Worm (Caenorhabditis elegans) whole organism, young adult: ENCODE results near the gene C27D8.3.

Experiments
- B0019.2 ChIP-seq: fragments of 200-800 bp; sonication (Bioruptor generic); conservative IDR thresholded peaks from 2 replicates; pipeline ENCODE4 v1.3.6; 2022; ENCODE audit warnings: missing genetic modification reagents, missing genetic modification characterization, missing compliant biosample characterization
- B0035.1 ChIP-seq: sonication (generic microtip); optimal IDR thresholded peaks from 2 replicates; lab custom pipeline; 2016; ENCODE audit warnings: missing genetic modification characterization, mild to moderate bottlenecking, missing compliant biosample characterization, missing genotype, missing genetic modification reagents
- B0336.3 ChIP-seq: fragments of 200-800 bp; sonication (Bioruptor generic); IDR thresholded peaks from 2 replicates; pipeline ENCODE4 v1.3.6; 2022; ENCODE audit warnings: missing genetic modification characterization, missing compliant biosample characterization
- D2030.7 ChIP-seq: fragments of 200-800 bp; sonication (Bioruptor generic); IDR thresholded peaks from 2 replicates; pipeline ENCODE4 v1.3.6; 2022; ENCODE audit warnings: missing genetic modification reagents, missing genetic modification characterization, missing compliant biosample characterization
- F23B12.7 ChIP-seq: sonication (generic microtip); optimal IDR thresholded peaks from 2 replicates; lab custom pipeline; 2017; ENCODE audit warnings: missing genetic modification characterization, mild to moderate bottlenecking, missing compliant biosample characterization, antibody characterized with exemption, moderate library complexity; ENCODE audit not compliant: insufficient read depth
- F33H1.4 ChIP-seq: fragments of 200-800 bp; sonication (Bioruptor generic); IDR thresholded peaks from 2 replicates; pipeline ENCODE4 v1.3.6; 2022; ENCODE audit warnings: missing genetic modification reagents, missing genetic modification characterization, missing compliant biosample characterization
- F37B4.10 ChIP-seq: fragments of 200-800 bp; sonication (Bioruptor generic); IDR thresholded peaks from 2 replicates; pipeline ENCODE4 v1.3.6; 2022; ENCODE audit warnings: missing genetic modification characterization, missing compliant biosample characterization
- F49E8.2 ChIP-seq: sonication (generic microtip); optimal IDR thresholded peaks from 3 replicates; lab custom pipeline; 2017; ENCODE audit warnings: missing genetic modification characterization, mild to moderate bottlenecking, missing compliant biosample characterization, antibody characterized with exemption, moderate library complexity; ENCODE audit not compliant: insufficient read depth
- F55B11.4 ChIP-seq: sonication (generic microtip); optimal IDR thresholded peaks from 2 replicates; lab custom pipeline; 2016; ENCODE audit warnings: missing compliant biosample characterization, missing genetic modification characterization, borderline replicate concordance; ENCODE audit not compliant: insufficient read depth
- K11D2.4 ChIP-seq: fragments of 200-800 bp; sonication (Bioruptor generic); IDR thresholded peaks from 2 replicates; pipeline ENCODE4 v1.3.6; 2022; ENCODE audit warnings: missing genetic modification reagents, missing genetic modification characterization, missing compliant biosample characterization
- T07F8.4 ChIP-seq: sonication (generic microtip); optimal IDR thresholded peaks from 2 replicates; lab custom pipeline; 2016; ENCODE audit warnings: mild to moderate bottlenecking, missing genetic modification characterization, moderate library complexity, missing compliant biosample characterization
- Y53G8AR.9 ChIP-seq: fragments of 200-800 bp; sonication (Bioruptor generic); conservative IDR thresholded peaks from 2 replicates; pipeline ENCODE4 v1.3.6; 2022; ENCODE audit warnings: missing genetic modification reagents, missing genetic modification characterization, missing compliant biosample characterization
- ZK185.1 ChIP-seq: sonication (generic microtip); optimal IDR thresholded peaks from 2 replicates; lab custom pipeline; 2016; ENCODE audit warnings: mild to moderate bottlenecking, missing genetic modification characterization, missing compliant biosample characterization; ENCODE audit not compliant: poor library complexity, severe bottlenecking
- attf-3 ChIP-seq: fragments of 200-800 bp; sonication (Bioruptor generic); conservative IDR thresholded peaks from 2 replicates; pipeline ENCODE4 v1.3.6; 2022; ENCODE audit warnings: missing genetic modification reagents, missing genetic modification characterization, missing compliant biosample characterization
- bed-1 ChIP-seq: fragments of 200-800 bp; sonication (Bioruptor generic); IDR thresholded peaks from 2 replicates; pipeline ENCODE4 v1.3.6; 2022; ENCODE audit warnings: missing genetic modification reagents, missing genetic modification characterization, missing compliant biosample characterization
- ceh-100 ChIP-seq: fragments of 200-800 bp; sonication (Bioruptor generic); IDR thresholded peaks from 2 replicates; pipeline ENCODE4 v1.3.6; 2022; ENCODE audit warnings: missing genetic modification reagents, missing genetic modification characterization, missing compliant biosample characterization
- ceh-27 ChIP-seq: fragments of 200-800 bp; sonication (Bioruptor generic); optimal IDR thresholded peaks from 2 replicates; lab custom pipeline; 2018; ENCODE audit warnings: mild to moderate bottlenecking, missing genetic modification characterization, moderate library complexity, missing compliant biosample characterization
- ceh-58 ChIP-seq: fragments of 200-800 bp; sonication (Bioruptor generic); IDR thresholded peaks from 2 replicates; pipeline ENCODE4 v1.3.6; 2022; ENCODE audit warnings: missing genetic modification characterization, missing compliant biosample characterization
- dpl-1 ChIP-seq: fragments of 150-350 bp; optimal IDR thresholded peaks from 2 replicates; lab custom pipeline; 2014; ENCODE audit warnings: missing biosample characterization, missing genetic modification reagents, missing genetic modification characterization
- ekl-4 ChIP-seq: fragments of 200-800 bp; sonication (Bioruptor generic); IDR thresholded peaks from 2 replicates; pipeline ENCODE4 v1.3.6; 2022; ENCODE audit warnings: missing genetic modification reagents, missing genetic modification characterization, missing compliant biosample characterization
- gei-17 ChIP-seq: fragments of 200-800 bp; sonication (Bioruptor generic); optimal IDR thresholded peaks from 2 replicates; lab custom pipeline; 2018; ENCODE audit warnings: mild to moderate bottlenecking, missing genetic modification characterization, missing compliant biosample characterization
- hmg-1.2 ChIP-seq: fragments of 200-800 bp; sonication (Bioruptor generic); IDR thresholded peaks from 2 replicates; pipeline ENCODE4 v1.3.6; 2022; ENCODE audit warnings: missing genetic modification reagents, missing genetic modification characterization, missing compliant biosample characterization
- hmg-20 ChIP-seq: fragments of 200-800 bp; sonication (Bioruptor generic); IDR thresholded peaks from 2 replicates; pipeline ENCODE4 v1.3.6; 2022; ENCODE audit warnings: missing genetic modification reagents, missing genetic modification characterization, missing compliant biosample characterization
- hsf-1 ChIP-seq: fragments of 200-800 bp; sonication (Bioruptor generic); IDR thresholded peaks from 2 replicates; pipeline ENCODE4 v1.3.6; 2022; ENCODE audit warnings: missing genetic modification reagents, missing genetic modification characterization, missing compliant biosample characterization
- lin-35 ChIP-seq, 3 experiments: fragments of 150-350 bp in 2 of 3; sonication (generic microtip) in 1 of 3; optimal IDR thresholded peaks; 2 replicates each; lab custom pipeline; 2014 to 2018; ENCODE audit warnings: missing biosample characterization in 3 of 3, missing genetic modification characterization in 3 of 3, missing genetic modification reagents in 3 of 3
- lin-40 ChIP-seq: sonication (generic microtip); optimal IDR thresholded peaks from 2 replicates; lab custom pipeline; 2016; ENCODE audit warnings: missing genetic modification characterization, mild to moderate bottlenecking, missing compliant biosample characterization, missing genotype, missing genetic modification reagents
- lin-54 ChIP-seq: fragments of 200-800 bp; sonication (Bioruptor generic); optimal IDR thresholded peaks from 2 replicates; lab custom pipeline; 2018; ENCODE audit warnings: mild to moderate bottlenecking, missing genetic modification characterization, missing compliant biosample characterization
- lir-1 ChIP-seq: fragments of 200-800 bp; sonication (Bioruptor generic); conservative IDR thresholded peaks from 2 replicates; pipeline ENCODE4 v1.3.6; 2022; ENCODE audit warnings: missing genetic modification reagents, missing genetic modification characterization, missing compliant biosample characterization
- lsl-1 ChIP-seq: fragments of 200-800 bp; sonication (Bioruptor generic); optimal IDR thresholded peaks from 2 replicates; lab custom pipeline; 2018; ENCODE audit warnings: mild to moderate bottlenecking, missing genetic modification characterization, moderate library complexity, missing compliant biosample characterization
- madf-10 ChIP-seq: sonication (generic microtip); optimal IDR thresholded peaks from 2 replicates; lab custom pipeline; 2016; ENCODE audit warnings: mild to moderate bottlenecking, missing genetic modification characterization, missing compliant biosample characterization
- madf-8 ChIP-seq: fragments of 200-800 bp; sonication (Bioruptor generic); conservative IDR thresholded peaks from 2 replicates; pipeline ENCODE4 v1.3.6; 2022; ENCODE audit warnings: missing genetic modification reagents, missing genetic modification characterization, missing compliant biosample characterization
- nfya-1 ChIP-seq: sonication (generic microtip); optimal IDR thresholded peaks from 2 replicates; lab custom pipeline; 2017; ENCODE audit warnings: antibody characterized with exemption, missing compliant biosample characterization, missing genetic modification characterization, borderline replicate concordance; ENCODE audit not compliant: insufficient read depth
- nfya-2 ChIP-seq: fragments of 200-800 bp; sonication (Bioruptor generic); IDR thresholded peaks from 2 replicates; pipeline ENCODE4 v1.3.6; 2022; ENCODE audit warnings: missing genetic modification reagents, missing genetic modification characterization, missing compliant biosample characterization
- nfyb-1 ChIP-seq: fragments of 200-800 bp; sonication (Bioruptor generic); IDR thresholded peaks from 2 replicates; pipeline ENCODE4 v1.3.6; 2022; ENCODE audit warnings: missing genetic modification reagents, missing genetic modification characterization, missing compliant biosample characterization
- nhr-120 ChIP-seq: fragments of 200-800 bp; sonication (Bioruptor generic); IDR thresholded peaks from 2 replicates; pipeline ENCODE4 v1.3.6; 2022; ENCODE audit warnings: missing genetic modification characterization, missing compliant biosample characterization
- pbrm-1 ChIP-seq: fragments of 200-800 bp; sonication (Bioruptor generic); IDR thresholded peaks from 2 replicates; pipeline ENCODE4 v1.3.6; 2022; ENCODE audit warnings: missing genetic modification reagents, missing genetic modification characterization, missing compliant biosample characterization
- pha-4 ChIP-seq: fragments of 150-350 bp; sonication (generic microtip); optimal IDR thresholded peaks from 2 replicates; lab custom pipeline; 2014; ENCODE audit warnings: missing biosample characterization, missing genetic modification reagents, missing genetic modification characterization
- rpc-1 ChIP-seq, 2 experiments: fragments of 150-350 bp in 1 of 2; sonication (generic microtip) in 1 of 2; optimal IDR thresholded peaks; 2 replicates each; lab custom pipeline; 2014 to 2018; ENCODE audit warnings: missing biosample characterization in 1 of 2, missing genetic modification characterization in 1 of 2, missing genetic modification reagents in 1 of 2, missing genotype in 1 of 2
- sdz-38 ChIP-seq: sonication (generic microtip); optimal IDR thresholded peaks from 2 replicates; lab custom pipeline; 2016; ENCODE audit warnings: missing genotype, missing genetic modification characterization, missing compliant biosample characterization
- tbp1 ChIP-seq: fragments of 200-800 bp; sonication (Bioruptor generic); optimal IDR thresholded peaks from 2 replicates; lab custom pipeline; 2018; ENCODE audit warnings: mild to moderate bottlenecking, missing genetic modification characterization, missing compliant biosample characterization
- tlf-1 ChIP-seq: fragments of 200-800 bp; sonication (Bioruptor generic); optimal IDR thresholded peaks from 2 replicates; lab custom pipeline; 2018; ENCODE audit warnings: mild to moderate bottlenecking, missing genetic modification characterization, missing compliant biosample characterization
- xnd-1 ChIP-seq: sonication (generic microtip); optimal IDR thresholded peaks from 2 replicates; lab custom pipeline; 2016; ENCODE audit warnings: missing genotype, missing genetic modification reagents, missing genetic modification characterization, missing compliant biosample characterization
- ztf-3 ChIP-seq: fragments of 200-800 bp; sonication (Bioruptor generic); optimal IDR thresholded peaks from 2 replicates; lab custom pipeline; 2018; ENCODE audit warnings: mild to moderate bottlenecking, missing genetic modification characterization, missing compliant biosample characterization

Gene C27D8.3

DNA sequence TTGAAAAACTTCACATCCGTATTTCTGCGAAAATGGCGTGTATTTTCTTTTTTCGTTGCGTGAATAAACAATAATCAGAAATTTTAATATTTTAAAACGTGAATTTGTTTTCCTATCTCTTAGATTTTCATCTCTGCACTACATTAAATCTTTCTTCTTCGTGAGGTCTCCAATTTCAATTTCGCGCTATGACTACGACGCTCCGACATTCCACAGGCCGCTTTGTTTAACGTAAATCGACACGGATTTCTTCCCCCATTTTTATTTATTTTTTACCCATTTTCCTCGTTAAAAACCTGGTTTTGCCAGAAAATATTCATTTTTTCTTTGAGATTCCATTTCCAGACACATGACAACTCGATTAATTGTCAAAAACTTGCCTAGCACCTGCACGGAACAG, 13.1 kb upstream of the C27D8.3 start, which contains the start of the genes T23F6.3 and rbd-1 (continued):
- TF ChIP-seq bed-1 (GFP tag; lab: Robert Waterston, UW) (no peak), ceh-27 (GFP tag; lab: Kevin White, UChicago) (peak; percentile 71), ekl-4 (GFP tag; lab: Robert Waterston, UW) (no peak), D2030.7 (peak; percentile 49; the same call in 1 of the 2 replicates), hsf-1 (GFP tag; lab: Robert Waterston, UW) (no peak), lin-40 (tag; lab: Kevin White, UChicago) (peak; percentile 79), ceh-100 (GFP tag; lab: Robert Waterston, UW) (peak; percentile 96), madf-8 (GFP tag; lab: Robert Waterston, UW) (no peak), dpl-1 (peak; percentile 94), tlf-1 (GFP tag; lab: Kevin White, UChicago) (peak; percentile 15), gei-17 (peak; percentile 8), ZK185.1 (peak; percentile 73), F49E8.2 (tag; lab: Kevin White, UChicago) (peak; percentile 47), pbrm-1 (GFP tag; lab: Robert Waterston, UW) (peak; percentile 54; the same call in 1 of the 2 replicates), F33H1.4 (GFP tag; lab: Robert Waterston, UW) (peak; percentile 52), tbp1 (peak; percentile 37), Y53G8AR.9 (peak; percentile 40; the same call in 1 of the 2 replicates), ztf-3 (no peak), lin-54 (GFP tag; lab: Kevin White, UChicago) (peak; percentile 98), madf-10 (tag; lab: Kevin White, UChicago) (peak; percentile 55), hmg-20 (GFP tag; lab: Robert Waterston, UW) (0 out of 2 replicates have a peak, but pooled peaks have one; percentile 35), hmg-1.2 (peak; percentile 46), F23B12.7 (tag; lab: Kevin White, UChicago) (peak; percentile 74), attf-3 (peak; percentile 100), nfyb-1 (GFP tag; lab: Robert Waterston, UW) (peak; percentile 74), B0336.3 (no peak), K11D2.4 (peak; percentile 73), xnd-1 (tag; lab: Kevin White, UChicago) (no peak), T07F8.4 (tag; lab: Kevin White, UChicago) (no peak), lin-35 (GFP tag; optimal IDR thresholded peaks at IDR 0.05; lab: Kevin White, UChicago) (peak; percentile 51 to 97 (median 84)), lir-1 (GFP tag; lab: Robert Waterston, UW) (0 out of 2 replicates have a peak, but pooled peaks have one; percentile 13)

DNA sequence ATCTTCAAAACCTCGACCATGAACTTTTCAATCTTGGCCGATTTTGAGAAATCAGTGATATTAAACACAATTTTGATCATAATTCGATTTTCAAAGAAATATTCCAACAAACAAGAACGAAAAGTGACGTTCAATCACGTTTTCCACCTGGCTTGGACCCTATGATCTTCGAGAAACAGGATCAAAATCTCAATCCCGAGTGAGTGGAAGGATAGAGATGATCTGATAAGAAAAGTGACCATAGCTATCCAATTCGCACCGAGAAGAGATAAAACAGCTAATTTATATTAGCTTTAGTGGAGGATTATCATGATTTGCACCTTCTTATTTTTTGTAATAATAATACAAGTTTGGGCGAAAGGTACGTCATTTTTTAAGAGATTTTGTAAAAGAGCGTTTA, 9.6 kb upstream of the C27D8.3 start, which contains the start of gene T23F6.2:
Gene T23F6.2 (plus strand): TSS at position 251 of the 400 bp plus-strand sequence.
- no peak for TF ChIP-seq madf-10 (tag; lab: Kevin White, UChicago)
- no peak for TF ChIP-seq nfya-2
- no peak for TF ChIP-seq gei-17
- TF ChIP-seq pha-4 (tag; lab: Kevin White, UChicago): no peak
- TF ChIP-seq sdz-38 (tag; lab: Kevin White, UChicago): no peak
- TF ChIP-seq nhr-120 (GFP tag; lab: Robert Waterston, UW): no peak
- no peak for TF ChIP-seq rpc-1 (optimal IDR thresholded peaks at IDR 0.05; lab: Kevin White, UChicago)
- no peak for TF ChIP-seq rpc-1 (tag; optimal IDR thresholded peaks at IDR 0.05; lab: Kevin White, UChicago)
- no peak for TF ChIP-seq F37B4.10
- TF ChIP-seq B0019.2 (GFP tag; lab: Robert Waterston, UW): no peak
- TF ChIP-seq nfya-1: no peak
- TF ChIP-seq F55B11.4 (tag; lab: Kevin White, UChicago): no peak
- no peak for TF ChIP-seq hmg-20 (GFP tag; lab: Robert Waterston, UW)
- TF ChIP-seq Y53G8AR.9: no peak
- no peak for TF ChIP-seq ceh-58 (GFP tag; lab: Robert Waterston, UW)
- no peak for TF ChIP-seq B0035.1
- no peak for TF ChIP-seq D2030.7
- TF ChIP-seq lsl-1 (GFP tag; lab: Kevin White, UChicago): no peak
